Worm (Caenorhabditis elegans) whole organism, L3 larva: ENCODE data around the gene Y37H2A.13.

Experiments used
- ZK546.5 ChIP-seq: sonication (generic microtip); optimal IDR thresholded peaks from 2 replicates; lab custom pipeline; 2017; ENCODE audit warnings: missing biosample characterization, missing genetic modification characterization
- aly-2 ChIP-seq: fragments of 150-350 bp; optimal IDR thresholded peaks from 2 replicates; lab custom pipeline; 2014; ENCODE audit warnings: missing biosample characterization, missing genetic modification characterization
- ceh-16 ChIP-seq: sonication (generic microtip); optimal IDR thresholded peaks from 2 replicates; lab custom pipeline; 2017; ENCODE audit warnings: missing biosample characterization, missing genetic modification characterization
- daf-12 ChIP-seq: fragments of 150-350 bp; optimal IDR thresholded peaks from 2 replicates; lab custom pipeline; 2014; ENCODE audit warnings: missing biosample characterization, missing genetic modification reagents, missing genetic modification characterization
- egl-27 ChIP-seq: sonication (generic microtip); optimal IDR thresholded peaks from 4 replicates; lab custom pipeline; 2017; ENCODE audit warnings: missing biosample characterization, missing genetic modification reagents, missing genetic modification characterization
- elt-1 ChIP-seq: fragments of 150-350 bp; optimal IDR thresholded peaks from 2 replicates; lab custom pipeline; 2014; ENCODE audit warnings: missing biosample characterization, missing genetic modification characterization
- elt-3 ChIP-seq, 3 experiments: fragments of 150-350 bp in 1 of 3; sonication (generic microtip) in 2 of 3; optimal IDR thresholded peaks; 2 replicates in 2 of 3; 4 replicates in 1 of 3; lab custom pipeline; 2014 to 2017; ENCODE audit warnings: missing biosample characterization in 3 of 3, missing genetic modification characterization in 3 of 3
- fkh-2 ChIP-seq: fragments of 150-350 bp; optimal IDR thresholded peaks from 2 replicates; lab custom pipeline; 2014; ENCODE audit warnings: missing biosample characterization, missing genetic modification reagents, missing genetic modification characterization
- fos-1 ChIP-seq: fragments of 150-350 bp; optimal IDR thresholded peaks from 2 replicates; lab custom pipeline; 2014; ENCODE audit warnings: missing biosample characterization, missing genetic modification characterization
- hmg-11 ChIP-seq: sonication (generic microtip); optimal IDR thresholded peaks from 2 replicates; lab custom pipeline; 2016; ENCODE audit warnings: missing genetic modification characterization, missing compliant biosample characterization
- jun-1 ChIP-seq: fragments of 150-350 bp; optimal IDR thresholded peaks from 2 replicates; lab custom pipeline; 2014; ENCODE audit warnings: missing biosample characterization, missing genetic modification reagents, missing genetic modification characterization
- lin-39 ChIP-seq: fragments of 150-350 bp; optimal IDR thresholded peaks from 2 replicates; lab custom pipeline; 2018; ENCODE audit warnings: missing biosample characterization, missing genetic modification reagents, missing genetic modification characterization
- lsy-12 ChIP-seq: sonication (generic microtip); optimal IDR thresholded peaks from 2 replicates; lab custom pipeline; 2016; ENCODE audit warnings: mild to moderate bottlenecking, missing genetic modification characterization, missing compliant biosample characterization
- mdl-1 ChIP-seq: fragments of 150-350 bp; optimal IDR thresholded peaks from 2 replicates; lab custom pipeline; 2014; ENCODE audit warnings: missing biosample characterization, missing genetic modification characterization
- mml-1 ChIP-seq: fragments of 150-350 bp; sonication (generic microtip); optimal IDR thresholded peaks from 3 replicates; lab custom pipeline; 2014; ENCODE audit warnings: missing biosample characterization, missing genetic modification characterization
- nfya-1 ChIP-seq: sonication (generic microtip); optimal IDR thresholded peaks from 2 replicates; lab custom pipeline; 2017; ENCODE audit warnings: missing genetic modification characterization, mild to moderate bottlenecking, missing compliant biosample characterization, antibody characterized with exemption, moderate library complexity; ENCODE audit not compliant: insufficient read depth
- nhr-11 ChIP-seq: fragments of 150-350 bp; optimal IDR thresholded peaks from 2 replicates; lab custom pipeline; 2014; ENCODE audit warnings: missing biosample characterization, missing genetic modification characterization
- nhr-23 ChIP-seq: fragments of 150-350 bp; optimal IDR thresholded peaks from 2 replicates; lab custom pipeline; 2014; ENCODE audit warnings: missing biosample characterization, missing genetic modification reagents, missing genetic modification characterization
- nhr-25 ChIP-seq: sonication (generic microtip); optimal IDR thresholded peaks from 2 replicates; lab custom pipeline; 2017; ENCODE audit warnings: missing biosample characterization, missing genetic modification characterization
- nhr-28 ChIP-seq: fragments of 150-350 bp; optimal IDR thresholded peaks from 2 replicates; lab custom pipeline; 2014; ENCODE audit warnings: missing biosample characterization, missing genetic modification characterization
- nhr-43 ChIP-seq: sonication (generic microtip); optimal IDR thresholded peaks from 2 replicates; lab custom pipeline; 2016; ENCODE audit warnings: mild to moderate bottlenecking, missing genetic modification characterization, missing compliant biosample characterization; ENCODE audit not compliant: poor library complexity, severe bottlenecking
- nhr-76 ChIP-seq: fragments of 150-350 bp; sonication (generic microtip); optimal IDR thresholded peaks from 5 replicates; lab custom pipeline; 2014; ENCODE audit warnings: missing biosample characterization, missing genetic modification characterization
- nhr-77 ChIP-seq: fragments of 150-350 bp; optimal IDR thresholded peaks from 2 replicates; lab custom pipeline; 2014; ENCODE audit warnings: missing biosample characterization, missing genetic modification characterization
- pqm-1 ChIP-seq: fragments of 150-350 bp; optimal IDR thresholded peaks from 2 replicates; lab custom pipeline; 2017; ENCODE audit warnings: missing biosample characterization, missing genetic modification characterization, inconsistent platforms
- sea-2 ChIP-seq: fragments of 150-350 bp; sonication (generic microtip); optimal IDR thresholded peaks from 4 replicates; lab custom pipeline; 2014; ENCODE audit warnings: missing biosample characterization, missing genetic modification reagents, missing genetic modification characterization
- skn-1 ChIP-seq: fragments of 150-350 bp; optimal IDR thresholded peaks from 2 replicates; lab custom pipeline; 2014; ENCODE audit warnings: missing biosample characterization, missing genetic modification characterization
- snpc-4 ChIP-seq: fragments of 150-350 bp; optimal IDR thresholded peaks from 2 replicates; lab custom pipeline; 2014; ENCODE audit warnings: missing biosample characterization, missing genetic modification characterization
- tbx-2 ChIP-seq: sonication (generic microtip); optimal IDR thresholded peaks from 2 replicates; lab custom pipeline; 2016; ENCODE audit warnings: mild to moderate bottlenecking, missing genetic modification characterization, missing compliant biosample characterization
- unc-39 ChIP-seq: sonication (generic microtip); optimal IDR thresholded peaks from 4 replicates; lab custom pipeline; 2017; ENCODE audit warnings: missing biosample characterization, missing genetic modification characterization
- zag-1 ChIP-seq: fragments of 150-350 bp; optimal IDR thresholded peaks from 2 replicates; lab custom pipeline; 2014; ENCODE audit warnings: missing biosample characterization, missing genetic modification characterization
- ztf-11 ChIP-seq: fragments of 150-350 bp; optimal IDR thresholded peaks from 2 replicates; lab custom pipeline; 2014; ENCODE audit warnings: missing biosample characterization, missing genetic modification characterization
- ztf-4 ChIP-seq: fragments of 150-350 bp; optimal IDR thresholded peaks from 2 replicates; lab custom pipeline; 2014; ENCODE audit warnings: missing biosample characterization, missing genetic modification characterization

Y37H2A.13 gene

DNA sequence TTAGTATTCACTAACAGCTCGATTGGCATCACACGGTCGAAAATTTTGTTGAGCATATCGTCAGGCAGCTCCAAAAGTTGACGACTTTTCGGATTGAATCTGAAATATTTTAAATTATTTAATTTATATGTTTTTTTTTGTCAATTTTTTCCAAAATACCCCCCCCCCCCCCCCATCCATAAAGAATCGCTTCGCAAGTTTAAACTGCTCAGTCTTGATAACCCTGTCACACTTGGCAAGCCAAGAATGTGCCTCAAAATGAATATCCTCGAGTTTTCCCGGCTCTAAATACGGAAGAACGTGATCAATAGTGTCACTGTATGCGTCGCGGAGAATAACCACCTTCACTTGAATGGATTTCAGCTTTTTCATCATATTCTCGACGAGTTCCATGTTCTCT is 9.5 kb upstream of the Y37H2A.13 start, which contains the start of gene Y37H2A.18:
Gene Y37H2A.18 (minus strand): TSS at position 101 of the 400 bp plus-strand sequence.
- TF ChIP-seq ztf-4 (tag; lab: Kevin White, UChicago) (no peak), pqm-1 (tag; lab: Kevin White, UChicago) (no peak), unc-39 (no peak), nhr-28 (tag; lab: Kevin White, UChicago) (no peak), fkh-2 (tag; lab: Kevin White, UChicago) (no peak), ztf-11 (tag; lab: Kevin White, UChicago) (no peak), mdl-1 (tag; lab: Kevin White, UChicago) (no peak), jun-1 (no peak), ZK546.5 (tag; lab: Kevin White, UChicago) (no peak)

DNA sequence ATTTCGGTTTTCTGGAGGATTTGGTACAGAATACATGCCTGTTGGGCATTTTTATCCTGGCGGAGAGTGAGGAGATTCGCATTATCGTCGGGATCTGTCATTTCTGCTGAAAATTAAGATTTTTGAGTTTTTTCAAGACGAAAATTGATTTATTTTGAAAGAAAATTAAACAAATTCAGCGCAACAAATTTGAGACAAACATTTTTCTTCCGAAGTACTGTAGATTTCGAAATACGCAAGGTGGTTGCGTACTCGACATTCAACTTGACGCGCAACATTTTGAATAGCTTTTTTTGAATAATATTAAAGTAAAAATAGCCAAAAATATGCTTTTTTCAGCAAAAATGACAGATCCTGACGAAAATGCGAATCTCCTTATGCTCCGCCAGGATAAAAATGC is 8.3 kb upstream of the Y37H2A.13 start, which contains the start of gene Y37H2A.7:
Gene Y37H2A.7 (minus strand): TSS at position 101 of the 400 bp plus-strand sequence.
- TF ChIP-seq nfya-1 (tag; lab: Kevin White, UChicago) = no peak
- TF ChIP-seq hmg-11 = no peak
- no peak for TF ChIP-seq daf-12 (tag; lab: Kevin White, UChicago)
- no peak for TF ChIP-seq fos-1 (tag; lab: Kevin White, UChicago)
- no peak for TF ChIP-seq zag-1
- no peak for TF ChIP-seq lin-39 (tag; lab: Kevin White, UChicago)
- no peak for TF ChIP-seq nhr-43 (tag; lab: Kevin White, UChicago)
- no peak for TF ChIP-seq sea-2 (GFP tag; lab: Kevin White, UChicago)
- TF ChIP-seq nhr-77 (tag; lab: Kevin White, UChicago) = no peak

DNA sequence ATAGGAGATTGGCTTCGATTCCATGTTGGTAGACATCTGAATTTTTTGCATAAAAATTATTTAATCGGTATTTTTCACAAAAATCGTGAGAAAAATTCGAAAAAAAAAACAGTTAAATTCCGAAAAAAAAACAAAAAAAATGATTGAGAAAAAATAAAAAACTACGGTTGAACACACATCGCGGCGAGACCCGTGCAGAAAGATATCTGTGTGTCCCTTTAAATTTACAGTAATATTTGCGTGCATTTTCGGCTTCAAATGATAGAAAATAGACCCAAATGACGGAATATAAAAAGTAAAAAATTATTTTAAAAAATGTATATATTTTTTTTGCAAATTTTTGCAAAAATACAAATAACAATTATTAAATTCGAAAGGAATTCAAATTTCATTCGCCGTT is 5.0 kb upstream of the Y37H2A.13 start:
- no peak for TF ChIP-seq nhr-11 (tag; lab: Kevin White, UChicago)
- no peak for TF ChIP-seq nhr-76
- no peak for TF ChIP-seq mml-1
- no peak for TF ChIP-seq fos-1 (tag; lab: Kevin White, UChicago)
- TF ChIP-seq hmg-11 = no peak
- TF ChIP-seq nfya-1 (tag; lab: Kevin White, UChicago) = no peak
- TF ChIP-seq skn-1 (tag; lab: Kevin White, UChicago) = no peak
- no peak for TF ChIP-seq elt-3 (tag; optimal IDR thresholded peaks at IDR 0.05; lab: Kevin White, UChicago)
- no peak for TF ChIP-seq ceh-16 (tag; lab: Kevin White, UChicago)
- no peak for TF ChIP-seq egl-27 (tag; lab: Kevin White, UChicago)
- TF ChIP-seq nhr-43 (tag; lab: Kevin White, UChicago) = no peak
- no peak for TF ChIP-seq ZK546.5 (tag; lab: Kevin White, UChicago)

DNA sequence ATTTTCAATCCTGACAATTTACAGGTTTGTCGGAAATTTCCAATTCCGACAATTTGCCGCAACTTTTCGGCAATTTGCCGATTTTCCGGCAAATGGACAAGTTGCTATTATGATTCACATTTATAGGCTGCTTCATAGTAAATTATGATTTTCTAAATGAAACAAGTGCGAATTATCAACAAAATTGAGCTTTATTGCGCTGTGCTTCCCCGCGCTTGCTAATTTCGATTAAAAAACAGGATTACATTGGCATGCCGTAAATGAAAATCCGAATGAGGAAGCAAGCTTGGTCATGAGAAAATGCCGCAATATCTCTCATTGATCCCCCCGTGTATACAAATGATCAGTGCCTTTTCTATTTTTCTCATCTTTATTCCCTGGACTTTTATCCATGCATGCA is 4.0 kb upstream of the Y37H2A.13 start, which contains the start of gene Y37H2A.10:
Gene Y37H2A.10 (plus strand): TSS at position 301 of the 400 bp plus-strand sequence.
- no peak for TF ChIP-seq aly-2 (tag; lab: Kevin White, UChicago)
- TF ChIP-seq mml-1 = no peak
- no peak for TF ChIP-seq lsy-12
- no peak for TF ChIP-seq hmg-11

DNA sequence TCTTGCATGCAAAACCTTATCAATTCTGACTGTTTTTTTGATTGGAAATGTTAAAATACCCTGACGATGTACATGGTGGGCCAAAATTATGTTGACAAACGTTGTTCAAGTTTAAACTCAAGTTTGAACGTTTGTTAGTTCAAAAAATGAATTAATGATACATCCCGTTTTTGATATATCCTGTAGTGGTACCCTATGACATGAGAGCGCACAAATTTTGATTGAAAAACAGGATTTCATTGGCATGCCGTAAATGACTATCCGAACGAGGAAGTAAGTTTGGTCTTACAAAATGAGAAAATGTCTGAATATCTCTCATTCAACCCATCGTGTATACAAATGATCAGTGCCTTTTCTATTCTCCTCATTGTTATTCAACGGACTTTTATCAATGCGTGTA is 1.5 kb upstream of the Y37H2A.13 start, which contains the start of gene Y37H2A.11:
Gene Y37H2A.11 (plus strand): TSS at position 301 of the 400 bp plus-strand sequence.
- TF ChIP-seq snpc-4 (tag; lab: Kevin White, UChicago) = no peak
- TF ChIP-seq elt-1 (tag; lab: Kevin White, UChicago) = no peak
- TF ChIP-seq nhr-25 (tag; lab: Kevin White, UChicago) = no peak
- no peak for TF ChIP-seq tbx-2 (tag; lab: Kevin White, UChicago)
- no peak for TF ChIP-seq skn-1 (tag; lab: Kevin White, UChicago)
- TF ChIP-seq ZK546.5 (tag; lab: Kevin White, UChicago) = no peak
- TF ChIP-seq lin-39 (tag; lab: Kevin White, UChicago) = no peak
- TF ChIP-seq fkh-2 (tag; lab: Kevin White, UChicago) = no peak
- TF ChIP-seq, all 47 proteins: peak for 0

DNA sequence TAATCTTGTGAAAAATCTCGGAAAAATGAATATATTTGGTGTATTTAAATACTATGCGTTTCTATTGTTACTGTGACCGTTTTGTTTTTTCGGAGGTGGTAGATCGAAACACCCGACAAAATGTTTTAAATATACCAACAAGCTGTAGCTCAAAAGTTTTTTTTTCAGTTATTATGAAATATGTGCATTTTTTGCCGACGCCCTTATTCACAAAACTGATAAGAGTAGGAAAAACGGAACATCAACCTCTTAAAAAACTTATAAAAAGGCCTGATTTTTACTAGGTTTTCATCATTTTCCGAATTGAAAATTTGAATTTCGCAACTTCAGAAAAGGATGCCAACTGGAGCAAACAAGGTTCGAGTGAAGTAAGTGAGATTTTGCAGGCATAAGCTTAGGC is 796 bp downstream of the Y37H2A.13 start, which contains the start of gene Y37H2A.14:
Gene Y37H2A.14 (plus strand): TSS at position 301 of the 400 bp plus-strand sequence.
- TF ChIP-seq nhr-11 (tag; lab: Kevin White, UChicago) (no peak), elt-1 (tag; lab: Kevin White, UChicago) (no peak), nhr-23 (tag; lab: Kevin White, UChicago) (no peak), jun-1 (no peak)
